Fruit fly (Drosophila melanogaster) whole organism, prepupa: ENCODE results near the gene RpL40.

Experiments used
- CG6792 ChIP-seq: fragments of 200-800 bp; sonication (Bioruptor generic); optimal IDR thresholded peaks from 3 replicates; lab custom pipeline; 2016; ENCODE audit warnings: missing biosample characterization, missing genetic modification characterization
- Eip93F ChIP-seq: fragments of 200-800 bp; sonication (Bioruptor generic); optimal IDR thresholded peaks from 2 replicates; lab custom pipeline; 2016; ENCODE audit warnings: missing biosample characterization, mild to moderate bottlenecking, missing genetic modification characterization

dm6 chr2L:4197143-4197912, 30.2 kb upstream of the RpL40 start:
- TF ChIP-seq Eip93F (GFP tag; lab: Kevin White, UChicago) (no peak), CG6792 (peak; percentile 45)
